Fruit fly (Drosophila melanogaster) whole organism, embryonic: ENCODE results near the gene Sec5.

Experiments
- Ada2b ChIP-seq: fragments of 200-800 bp; sonication (Bioruptor generic); IDR thresholded peaks from 2 replicates; pipeline ENCODE4 v1.3.6; 2022; ENCODE audit warnings: missing biosample characterization, missing genetic modification characterization
- B-H1 ChIP-seq: fragments of 200-800 bp; sonication (Bioruptor generic); IDR thresholded peaks from 3 replicates; pipeline ENCODE4 v1.3.6; 2022; ENCODE audit warnings: missing biosample characterization, missing genetic modification characterization
- CG11456 ChIP-seq: fragments of 200-800 bp; sonication (Bioruptor generic); IDR thresholded peaks from 3 replicates; pipeline ENCODE4 v1.3.6; 2022; ENCODE audit warnings: missing biosample characterization, missing genetic modification characterization
- CG13775 ChIP-seq: fragments of 200-800 bp; sonication (Bioruptor generic); optimal IDR thresholded peaks from 3 replicates; lab custom pipeline; 2017; ENCODE audit warnings: missing biosample characterization, mild to moderate bottlenecking, missing genetic modification characterization
- CG17359 ChIP-seq: fragments of 200-800 bp; sonication (Bioruptor generic); optimal IDR thresholded peaks from 3 replicates; lab custom pipeline; 2018; ENCODE audit warnings: missing biosample characterization, mild to moderate bottlenecking, missing genetic modification characterization, moderate library complexity
- CG18599 ChIP-seq: fragments of 200-800 bp; sonication (Bioruptor generic); optimal IDR thresholded peaks from 3 replicates; lab custom pipeline; 2017; ENCODE audit warnings: missing biosample characterization, missing genetic modification characterization, mild to moderate bottlenecking, moderate library complexity, missing genetic modification reagents
- CG32532 ChIP-seq: fragments of 200-800 bp; sonication (Bioruptor generic); IDR thresholded peaks from 2 replicates; pipeline ENCODE4 v1.3.6; 2022; ENCODE audit warnings: missing biosample characterization, missing genetic modification characterization
- CG6254 ChIP-seq: fragments of 200-800 bp; sonication (Bioruptor generic); optimal IDR thresholded peaks from 3 replicates; lab custom pipeline; 2017; ENCODE audit warnings: mild to moderate bottlenecking, missing biosample characterization, missing genetic modification reagents, missing genetic modification characterization
- CG6272 ChIP-seq: fragments of 200-800 bp; sonication (Bioruptor generic); IDR thresholded peaks from 2 replicates; pipeline ENCODE4 v1.3.6; 2022; ENCODE audit warnings: missing biosample characterization, missing genetic modification characterization
- CG7745 ChIP-seq: fragments of 200-800 bp; sonication (Bioruptor generic); optimal IDR thresholded peaks from 2 replicates; lab custom pipeline; 2018; ENCODE audit warnings: missing biosample characterization, mild to moderate bottlenecking, missing genetic modification characterization, moderate library complexity
- CG8089 ChIP-seq: fragments of 200-800 bp; sonication (Bioruptor generic); optimal IDR thresholded peaks from 3 replicates; lab custom pipeline; 2016; ENCODE audit warnings: missing biosample characterization, missing genetic modification characterization
- CG8359 ChIP-seq: fragments of 200-800 bp; sonication (Bioruptor generic); optimal IDR thresholded peaks from 2 replicates; lab custom pipeline; 2017; ENCODE audit warnings: missing biosample characterization, mild to moderate bottlenecking, missing genetic modification characterization, borderline replicate concordance
- CG8944 ChIP-seq: fragments of 200-800 bp; sonication (Bioruptor generic); optimal IDR thresholded peaks from 3 replicates; lab custom pipeline; 2016; ENCODE audit warnings: missing biosample characterization, missing genetic modification characterization
- HLH3B ChIP-seq: fragments of 200-800 bp; sonication (Bioruptor generic); IDR thresholded peaks from 2 replicates; pipeline ENCODE4 v1.3.6; 2022; ENCODE audit warnings: missing biosample characterization, missing genetic modification characterization
- Mad ChIP-seq: fragments of 200-800 bp; sonication (Bioruptor generic); optimal IDR thresholded peaks from 2 replicates; lab custom pipeline; 2016; ENCODE audit warnings: missing biosample characterization, missing genetic modification characterization
- Med ChIP-seq: fragments of 200-800 bp; sonication (Bioruptor generic); peaks from one replicate; lab custom pipeline; 2016; ENCODE audit warnings: missing biosample characterization, missing genetic modification characterization, mild to moderate bottlenecking, inconsistent platforms, moderate library complexity
- Mes4 ChIP-seq: fragments of 200-800 bp; sonication (Bioruptor generic); optimal IDR thresholded peaks from 2 replicates; lab custom pipeline; 2016; ENCODE audit warnings: missing biosample characterization, missing genetic modification characterization
- Oaz ChIP-seq: fragments of 200-800 bp; sonication (Bioruptor generic); IDR thresholded peaks from 2 replicates; pipeline ENCODE4 v1.3.6; 2022; ENCODE audit warnings: missing biosample characterization, missing genetic modification characterization
- Opbp ChIP-seq: fragments of 200-800 bp; sonication (Bioruptor generic); IDR thresholded peaks from 3 replicates; pipeline ENCODE4 v1.3.6; 2022; ENCODE audit warnings: missing biosample characterization, missing genetic modification characterization; ENCODE audit not compliant: partially characterized antibody
- PHDP ChIP-seq: fragments of 200-800 bp; sonication (Bioruptor generic); optimal IDR thresholded peaks from 3 replicates; lab custom pipeline; 2018; ENCODE audit warnings: missing biosample characterization, mild to moderate bottlenecking, missing genetic modification characterization, moderate library complexity
- Scr ChIP-seq: fragments of 200-800 bp; sonication (Bioruptor generic); IDR thresholded peaks from 2 replicates; pipeline ENCODE4 v1.3.6; 2022; ENCODE audit warnings: missing biosample characterization, missing genetic modification characterization; ENCODE audit not compliant: partially characterized antibody
- Trl ChIP-seq, 3 experiments: fragments of >200 bp in 2 of 3; fragments of 200-800 bp in 1 of 3; sonication (Bioruptor generic) in 1 of 3; optimal IDR thresholded peaks; 2 replicates in 1 of 3; 3 replicates in 2 of 3; lab custom pipeline; 2016 to 2017; ENCODE audit warnings: missing biosample characterization in 1 of 3, missing genetic modification characterization in 1 of 3
- Xbp1 ChIP-seq: fragments of 200-800 bp; sonication (Bioruptor generic); optimal IDR thresholded peaks from 3 replicates; lab custom pipeline; 2016; ENCODE audit warnings: missing biosample characterization, mild to moderate bottlenecking, missing genetic modification characterization
- Xrp1 ChIP-seq: fragments of 200-800 bp; sonication (Bioruptor generic); IDR thresholded peaks from 2 replicates; pipeline ENCODE4 v1.3.6; 2022; ENCODE audit warnings: missing biosample characterization, missing genetic modification characterization
- YL-1 ChIP-seq: fragments of 200-800 bp; sonication (Bioruptor generic); optimal IDR thresholded peaks from 3 replicates; lab custom pipeline; 2017; ENCODE audit warnings: missing biosample characterization, mild to moderate bottlenecking, missing genetic modification characterization
- ac ChIP-seq: fragments of 200-800 bp; sonication (Bioruptor generic); optimal IDR thresholded peaks from 3 replicates; lab custom pipeline; 2017; ENCODE audit warnings: missing biosample characterization, mild to moderate bottlenecking, missing genetic modification characterization
- chm ChIP-seq: fragments of 200-800 bp; sonication (Bioruptor generic); IDR thresholded peaks from 2 replicates; pipeline ENCODE4 v1.3.6; 2022; ENCODE audit warnings: missing biosample characterization, missing genetic modification characterization
- dimm ChIP-seq: fragments of 200-800 bp; sonication (Bioruptor generic); IDR thresholded peaks from 2 replicates; pipeline ENCODE4 v1.3.6; 2022; ENCODE audit warnings: missing biosample characterization, missing genetic modification characterization
- eve ChIP-seq, 2 experiments: fragments of >200 bp; optimal IDR thresholded peaks; 2 replicates each; lab custom pipeline; 2017; ENCODE audit warnings: missing biosample characterization in 2 of 2, missing genetic modification characterization in 2 of 2
- fd3F ChIP-seq: fragments of 200-800 bp; sonication (Bioruptor generic); optimal IDR thresholded peaks from 2 replicates; lab custom pipeline; 2018; ENCODE audit warnings: missing biosample characterization, mild to moderate bottlenecking, missing genetic modification characterization, moderate library complexity
- ftz-f1 ChIP-seq: fragments of 200-800 bp; sonication (Bioruptor generic); optimal IDR thresholded peaks from 2 replicates; lab custom pipeline; 2016; ENCODE audit warnings: missing biosample characterization, missing genetic modification characterization
- hb ChIP-seq: fragments of 200-800 bp; sonication (Bioruptor generic); IDR thresholded peaks from 3 replicates; pipeline ENCODE4 v1.3.6; 2022; ENCODE audit warnings: missing biosample characterization, missing genetic modification characterization; ENCODE audit not compliant: partially characterized antibody
- inv ChIP-seq: fragments of 200-800 bp; sonication (Bioruptor generic); IDR thresholded peaks from 2 replicates; pipeline ENCODE4 v1.3.6; 2022; ENCODE audit warnings: missing biosample characterization, missing genetic modification characterization; ENCODE audit not compliant: partially characterized antibody
- jing ChIP-seq: fragments of 200-800 bp; sonication (Bioruptor generic); optimal IDR thresholded peaks from 2 replicates; lab custom pipeline; 2018; ENCODE audit warnings: missing biosample characterization, mild to moderate bottlenecking, missing genetic modification characterization
- ken ChIP-seq: fragments of 200-800 bp; sonication (Bioruptor generic); IDR thresholded peaks from 3 replicates; pipeline ENCODE4 v1.3.6; 2022; ENCODE audit warnings: missing biosample characterization, missing genetic modification characterization
- pb ChIP-seq: fragments of 200-800 bp; sonication (Bioruptor generic); optimal IDR thresholded peaks from 3 replicates; lab custom pipeline; 2016; ENCODE audit warnings: missing biosample characterization, missing genetic modification characterization
- pita ChIP-seq: fragments of 200-800 bp; sonication (Bioruptor generic); optimal IDR thresholded peaks from 2 replicates; lab custom pipeline; 2017; ENCODE audit warnings: missing biosample characterization, mild to moderate bottlenecking, missing genetic modification characterization
- prd ChIP-seq, 3 experiments: fragments of >200 bp in 2 of 3; fragments of 200-800 bp in 1 of 3; sonication (Bioruptor generic) in 1 of 3; optimal IDR thresholded peaks in 2 of 3; IDR thresholded peaks in 1 of 3; 2 replicates in 2 of 3; 3 replicates in 1 of 3; pipeline versions ENCODE4 v1.3.6 to Lab custom; 2017 to 2022; ENCODE audit warnings: missing biosample characterization in 1 of 3, missing genetic modification characterization in 1 of 3
- pum ChIP-seq: fragments of 200-800 bp; sonication (Bioruptor generic); optimal IDR thresholded peaks from 2 replicates; lab custom pipeline; 2016; ENCODE audit warnings: missing biosample characterization, missing genetic modification characterization
- ranshi ChIP-seq: fragments of 200-800 bp; sonication (Bioruptor generic); IDR thresholded peaks from 2 replicates; pipeline ENCODE4 v1.3.6; 2022; ENCODE audit warnings: missing biosample characterization, missing genetic modification characterization
- sc ChIP-seq, 3 experiments: fragments of >200 bp in 2 of 3; fragments of 200-800 bp in 1 of 3; sonication (Bioruptor generic) in 1 of 3; optimal IDR thresholded peaks; 2 replicates in 2 of 3; 3 replicates in 1 of 3; lab custom pipeline; 2017; ENCODE audit warnings: mild to moderate bottlenecking in 1 of 3, missing biosample characterization in 1 of 3, missing genetic modification characterization in 1 of 3, missing genetic modification reagents in 1 of 3
- shn ChIP-seq: fragments of 200-800 bp; sonication (Bioruptor generic); optimal IDR thresholded peaks from 3 replicates; lab custom pipeline; 2016; ENCODE audit warnings: missing biosample characterization, missing genetic modification characterization
- slbo ChIP-seq: fragments of 200-800 bp; sonication (Bioruptor generic); IDR thresholded peaks from 2 replicates; pipeline ENCODE4 v1.3.6; 2022; ENCODE audit warnings: missing biosample characterization, missing genetic modification characterization
- toy ChIP-seq: fragments of 200-800 bp; sonication (Bioruptor generic); IDR thresholded peaks from 2 replicates; pipeline ENCODE4 v1.3.6; 2022; ENCODE audit warnings: missing biosample characterization, missing genetic modification characterization

Gene Sec5

dm6 chr2L:3477057-3477755 is 20.1 kb downstream of the Sec5 start (continued):
- TF ChIP-seq shn, result peak; percentile 60
- TF ChIP-seq prd (optimal IDR thresholded peaks at IDR 0.05; lab: Kevin White, UChicago), result no peak
- TF ChIP-seq prd (GFP tag; IDR thresholded peaks at IDR 0.05; lab: Robert Waterston, UW), result peak; percentile 28; the same call in 1 of the 3 replicates
- no peak for TF ChIP-seq Mes4 (GFP tag; lab: Kevin White, UChicago)
- TF ChIP-seq CG8089, result no peak
- peak; percentile 41 for TF ChIP-seq fd3F (GFP tag; lab: Kevin White, UChicago)
- no peak for TF ChIP-seq Opbp (GFP tag; lab: Robert Waterston, UW)
- TF ChIP-seq, all 482 proteins: peak for 151

DNA sequence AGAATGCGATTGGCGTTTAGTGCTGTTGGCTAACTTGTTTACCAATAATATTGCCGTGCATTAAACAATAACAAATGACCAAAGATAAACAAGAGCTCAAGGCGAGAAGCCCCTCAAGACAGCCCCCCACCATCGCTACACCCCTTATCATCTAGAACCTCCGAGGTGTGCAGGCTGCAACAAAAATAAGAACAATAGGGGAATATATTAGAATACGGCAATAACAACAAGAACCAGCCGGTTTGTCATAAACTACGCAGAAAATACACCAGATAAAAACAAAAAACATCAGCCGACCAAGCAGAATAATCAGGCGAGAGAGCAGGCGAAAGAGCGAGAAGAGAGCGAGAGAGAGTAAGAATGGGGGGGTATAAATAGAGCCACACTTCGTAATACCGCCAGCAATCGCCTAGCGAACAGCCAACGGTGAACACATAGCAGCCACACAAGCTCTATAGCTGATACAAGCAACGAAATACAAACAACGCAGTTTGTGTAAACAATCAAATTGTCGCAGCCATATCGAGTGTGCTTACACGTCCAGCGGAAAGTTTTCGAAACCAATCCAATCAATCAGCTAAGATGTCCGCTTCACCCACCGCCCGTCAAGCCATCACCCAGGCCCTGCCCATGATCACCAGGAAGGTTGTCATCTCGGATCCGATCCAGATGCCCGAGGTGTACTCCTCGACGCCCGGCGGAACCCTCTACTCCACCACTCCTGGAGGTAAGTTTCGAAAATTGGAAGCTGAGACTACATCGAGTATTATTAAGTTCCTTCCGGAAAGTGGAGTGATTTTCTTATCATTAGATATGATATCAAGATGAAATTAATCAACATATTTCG is 21.2 kb downstream of the Sec5 start, which contains the start of gene Thor:
Gene Thor (plus strand): TSS at position 401 of the 847 bp plus-strand sequence.
- TF ChIP-seq ftz-f1 (GFP tag; lab: Kevin White, UChicago) (peak; percentile 58), CG8359 (peak; percentile 19), Med (GFP tag; lab: Kevin White, UChicago) (peak; percentile 97), ranshi (GFP tag; lab: Robert Waterston, UW) (peak; percentile 71; the same call in 1 of the 2 replicates), hb (no peak), ken (GFP tag; lab: Robert Waterston, UW) (peak; percentile 75; the same call in 2 of the 3 replicates), Xbp1 (peak; percentile 35), Xrp1 (GFP tag; lab: Robert Waterston, UW) (peak; percentile 57), CG7745 (tag; lab: Kevin White, UChicago) (no peak), slbo (GFP tag; lab: Robert Waterston, UW) (peak; percentile 73), pita (no peak), eve (GFP tag; optimal IDR thresholded peaks at IDR 0.05; lab: Kevin White, UChicago) (no peak), CG17359 (tag; lab: Kevin White, UChicago) (peak; percentile 69), CG8944 (GFP tag; lab: Kevin White, UChicago) (peak; percentile 26), dimm (0 out of 2 replicates have a peak, but pooled peaks have one; percentile 4), Trl (optimal IDR thresholded peaks at IDR 0.05; lab: Kevin White, UChicago) (peak; percentile 98 to 99), Trl (GFP tag; optimal IDR thresholded peaks at IDR 0.05; lab: Kevin White, UChicago) (peak; percentile 89), CG11456 (peak; percentile 86), toy (GFP tag; lab: Robert Waterston, UW) (peak; percentile 61; the same call in 1 of the 2 replicates), Oaz (GFP tag; lab: Robert Waterston, UW) (no peak), chm (GFP tag; lab: Robert Waterston, UW) (peak; percentile 95), Scr (0 out of 2 replicates have a peak, but pooled peaks have one; percentile 36), inv (no peak), YL-1 (GFP tag; lab: Kevin White, UChicago) (peak; percentile 76), CG18599 (peak; percentile 85), B-H1 (GFP tag; lab: Robert Waterston, UW) (peak; percentile 38; the same call in 1 of the 3 replicates), pb (peak; percentile 75), jing (no peak), pum (GFP tag; lab: Kevin White, UChicago) (no peak), CG32532 (peak; percentile 84), PHDP (tag; lab: Kevin White, UChicago) (peak; percentile 49), CG13775 (peak; percentile 46), HLH3B (GFP tag; lab: Robert Waterston, UW) (peak; percentile 66; the same call in 1 of the 2 replicates), sc (optimal IDR thresholded peaks at IDR 0.05; lab: Kevin White, UChicago) (no peak), sc (GFP tag; optimal IDR thresholded peaks at IDR 0.05; lab: Kevin White, UChicago) (peak; percentile 41), Mad (peak; percentile 43), CG6254 (GFP tag; lab: Kevin White, UChicago) (peak; percentile 66), Ada2b (GFP tag; lab: Robert Waterston, UW) (peak; percentile 44), ac (peak; percentile 56), CG6272 (no peak; the same call in 1 of the 2 replicates)
